Fruit fly (Drosophila melanogaster): ENCODE results near the gene CG34273.

Gene CG34273

dm6 chr3R:14482986-14483385 lies 33.9 kb upstream of the CG34273 start (continued):
- TF ChIP-seq CG15601 (tag; optimal IDR thresholded peaks at IDR 0.05) (no peak), Fer3 (tag; optimal IDR thresholded peaks at IDR 0.05) (no peak)

dm6 chr3R:14484533-14485267 lies 32.1 kb upstream of the CG34273 start:
- TF ChIP-seq ftz-f1 (GFP tag; optimal IDR thresholded peaks at IDR 0.05) (no peak), Eip74EF (GFP tag; optimal IDR thresholded peaks at IDR 0.05) (no peak), dmrt11E (tag; optimal IDR thresholded peaks at IDR 0.05) (no peak), Med (GFP tag) (peak; percentile 6), CG8281 (tag; optimal IDR thresholded peaks at IDR 0.05) (no peak), Max (GFP tag; optimal IDR thresholded peaks at IDR 0.05) (no peak), CG4707 (GFP tag; optimal IDR thresholded peaks at IDR 0.05) (no peak), CG13624 (GFP tag; optimal IDR thresholded peaks at IDR 0.05) (no peak), pzg (GFP tag; optimal IDR thresholded peaks at IDR 0.05) (no peak), Ada2b (GFP tag; IDR thresholded peaks at IDR 0.05) (no peak), Taf1 (GFP tag; IDR thresholded peaks at IDR 0.05) (no peak), CG6813 (GFP tag; optimal IDR thresholded peaks at IDR 0.05) (peak; percentile 26), CG5180 (GFP tag; optimal IDR thresholded peaks at IDR 0.05) (no peak), kah (GFP tag; optimal IDR thresholded peaks at IDR 0.05) (no peak), z (GFP tag; IDR thresholded peaks at IDR 0.05) (no peak), crp (GFP tag; optimal IDR thresholded peaks at IDR 0.05) (no peak), gce (GFP tag; IDR thresholded peaks at IDR 0.05) (no peak), CG15696 (tag; optimal IDR thresholded peaks at IDR 0.05) (peak; percentile 72), bab2 (GFP tag; optimal IDR thresholded peaks at IDR 0.05) (no peak), ham (GFP tag; IDR thresholded peaks at IDR 0.05) (no peak), Scr (GFP tag; IDR thresholded peaks at IDR 0.05; ENCODE audit: partially characterized antibody) (no peak), ERR (GFP tag; optimal IDR thresholded peaks at IDR 0.05) (no peak), pum (GFP tag; optimal IDR thresholded peaks at IDR 0.05) (no peak), gsb-n (tag; optimal IDR thresholded peaks at IDR 0.05) (no peak), kay (GFP tag; optimal IDR thresholded peaks at IDR 0.05) (no peak), fd102C (GFP tag; optimal IDR thresholded peaks at IDR 0.05) (peak; percentile 40), CG9797 (GFP tag; optimal IDR thresholded peaks at IDR 0.05) (no peak), CG11398 (GFP tag; optimal IDR thresholded peaks at IDR 0.05) (no peak), Sry-δ (GFP tag; optimal IDR thresholded peaks at IDR 0.05) (no peak), CG6254 (GFP tag; optimal IDR thresholded peaks at IDR 0.05) (no peak), Dad (GFP tag; optimal IDR thresholded peaks at IDR 0.05) (no peak), MESR4 (GFP tag; optimal IDR thresholded peaks at IDR 0.05) (no peak), Elba2 (GFP tag; optimal IDR thresholded peaks at IDR 0.05) (no peak), sr (GFP tag; IDR thresholded peaks at IDR 0.05) (no peak), CG11695 (GFP tag; IDR thresholded peaks at IDR 0.05) (no peak), CG8765 (GFP tag; IDR thresholded peaks at IDR 0.05) (0 out of 2 replicates have a peak, but pooled peaks have one; percentile 12), slou (GFP tag; optimal IDR thresholded peaks at IDR 0.05) (no peak), tap (tag; optimal IDR thresholded peaks at IDR 0.05) (no peak), hb (GFP tag; IDR thresholded peaks at IDR 0.05; ENCODE audit: partially characterized antibody) (no peak), CG17361 (GFP tag; IDR thresholded peaks at IDR 0.05) (no peak), unpg (GFP tag; optimal IDR thresholded peaks at IDR 0.05) (no peak), sens-2 (GFP tag; IDR thresholded peaks at IDR 0.05) (no peak), Kr (GFP tag; optimal IDR thresholded peaks at IDR 0.05) (peak; percentile 14), fd96Cb (tag; optimal IDR thresholded peaks at IDR 0.05) (no peak), twi (tag; optimal IDR thresholded peaks at IDR 0.05) (peak; percentile 10), CoRest (tag; optimal IDR thresholded peaks at IDR 0.05) (no peak)
